Worm (Caenorhabditis elegans): ENCODE data around the gene F41C6.4.

The F41C6.4 gene

DNA sequence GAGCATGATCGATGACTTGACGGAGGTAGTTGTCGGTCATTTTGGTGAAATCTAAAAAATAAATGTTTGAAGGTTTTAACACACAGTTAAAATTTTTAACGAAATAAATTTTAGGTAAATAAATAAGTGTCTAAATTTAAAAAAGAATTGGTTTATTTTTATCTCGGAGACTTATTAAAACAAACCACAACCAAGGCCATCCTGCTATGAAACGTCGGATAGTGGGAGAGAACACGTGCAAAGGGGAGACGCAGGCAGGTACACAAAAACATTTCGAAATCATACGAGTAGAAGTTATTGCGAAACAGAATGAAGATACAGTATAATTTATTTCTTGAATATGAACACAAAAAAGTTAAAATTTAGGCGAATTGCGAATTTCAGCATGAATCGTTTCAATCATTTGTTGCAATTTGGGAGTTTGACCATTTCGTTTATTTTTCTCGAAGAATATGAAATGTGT, 38.5 kb downstream of the F41C6.4 start, which contains the start of gene F41B4.3:
TSS of gene F41B4.3 (minus strand) at position 51 of the 463 bp plus-strand sequence.
- TF ChIP-seq nhr-23 (tag; optimal IDR thresholded peaks at IDR 0.05): peak; percentile 30
- TF ChIP-seq nfya-1 (tag; optimal IDR thresholded peaks at IDR 0.05; ENCODE audit: insufficient read depth): peak; percentile 31
- no peak for TF ChIP-seq nhr-77 (tag; optimal IDR thresholded peaks at IDR 0.05)
- TF ChIP-seq nhr-25 (tag; optimal IDR thresholded peaks at IDR 0.05): no peak

DNA sequence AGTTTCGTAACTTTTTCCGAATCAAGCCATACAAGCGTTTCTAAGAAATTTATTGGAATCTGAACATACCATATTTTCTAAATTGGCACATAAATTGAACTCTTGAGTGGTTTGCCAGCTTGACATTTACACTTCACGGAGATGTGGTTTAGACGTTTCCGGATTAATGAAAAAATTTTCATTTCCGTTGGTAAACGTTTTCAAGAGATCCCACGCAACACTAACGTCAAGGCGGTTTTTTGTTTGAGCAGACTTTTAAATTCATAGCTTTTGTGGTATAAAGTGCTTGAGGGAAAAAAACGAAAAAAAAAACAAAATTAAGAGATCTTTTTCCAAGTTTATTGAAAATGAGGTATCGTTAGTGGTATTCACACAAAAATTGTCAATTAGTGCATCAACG, 39.5 kb downstream of the F41C6.4 start, which contains the start of gene F41B4.2:
TSS of gene F41B4.2 (minus strand) at position 101 of the 400 bp plus-strand sequence.
- TF ChIP-seq hmg-11 (tag; optimal IDR thresholded peaks at IDR 0.05): no peak

DNA sequence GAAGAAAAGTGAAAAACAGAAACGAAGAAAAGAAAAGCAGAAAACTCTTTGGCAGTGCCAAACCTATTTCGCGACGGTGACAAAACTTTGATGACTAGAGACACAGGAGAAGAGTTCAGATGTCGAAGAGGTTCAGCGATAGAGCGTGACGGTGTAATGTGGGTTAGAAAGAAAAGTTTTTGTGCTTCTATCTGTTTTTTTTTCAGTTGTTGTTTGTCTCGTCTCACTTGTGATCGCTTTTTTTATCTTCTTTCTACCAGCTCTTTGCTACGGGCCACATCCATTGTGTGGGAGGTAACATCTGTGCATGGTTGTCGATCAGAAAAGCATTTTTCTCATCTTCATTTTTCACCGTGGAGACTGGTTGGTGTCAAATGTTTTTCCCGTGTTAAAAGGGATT, 48.8 kb downstream of the F41C6.4 start, which contains the start of gene F41B4.1:
TSS of gene F41B4.1 (minus strand) at position 23 of the 400 bp plus-strand sequence.
- TF ChIP-seq nhr-28 (tag; optimal IDR thresholded peaks at IDR 0.05) (no peak), R02D3.7 (tag; optimal IDR thresholded peaks at IDR 0.05) (no peak), nhr-25 (tag; optimal IDR thresholded peaks at IDR 0.05) (no peak), lin-39 (tag; optimal IDR thresholded peaks at IDR 0.05) (peak; percentile 76), unc-39 (tag; optimal IDR thresholded peaks at IDR 0.05) (no peak), pha-4 (tag; optimal IDR thresholded peaks at IDR 0.05) (no peak), nfya-1 (tag; optimal IDR thresholded peaks at IDR 0.05; ENCODE audit: insufficient read depth) (peak; percentile 35), ztf-4 (tag; optimal IDR thresholded peaks at IDR 0.05) (no peak), nhr-77 (tag; optimal IDR thresholded peaks at IDR 0.05) (no peak), egl-5 (tag; optimal IDR thresholded peaks at IDR 0.05) (peak; percentile 46), tbx-2 (tag; optimal IDR thresholded peaks at IDR 0.05) (no peak), eor-1 (tag; optimal IDR thresholded peaks at IDR 0.05) (no peak)
